Worm (Caenorhabditis elegans): ENCODE data around the gene nhr-141.

ce11 chrV:7428880-7429279 is 15.6 kb upstream of the nhr-141 start, which contains the start of gene srw-69:
- no peak for TF ChIP-seq ham-2 (GFP tag; optimal IDR thresholded peaks at IDR 0.05)
- TF ChIP-seq sem-2 (GFP tag; optimal IDR thresholded peaks at IDR 0.05) = no peak
- no peak for TF ChIP-seq snpc-4 (tag; optimal IDR thresholded peaks at IDR 0.05)
- TF ChIP-seq drap-1 (GFP tag; optimal IDR thresholded peaks at IDR 0.05) = no peak
